Worm (Caenorhabditis elegans) whole organism, midembryonic: ENCODE data around the gene F46C8.8.

Source experiments
- T22C8.4 ChIP-seq: fragments of 200-800 bp; sonication (Bioruptor generic); IDR thresholded peaks from 2 replicates; pipeline ENCODE4 v1.3.6; 2022; ENCODE audit warnings: missing genetic modification characterization, missing compliant biosample characterization
- cog-1 ChIP-seq: sonication (generic microtip); optimal IDR thresholded peaks from 2 replicates; lab custom pipeline; 2016; ENCODE audit warnings: missing genetic modification characterization, missing compliant biosample characterization
- flt-1 ChIP-seq: fragments of 200-800 bp; sonication (Bioruptor generic); IDR thresholded peaks from 2 replicates; pipeline ENCODE4 v1.3.6; 2022; ENCODE audit warnings: missing genetic modification characterization, missing compliant biosample characterization
- klf-2 ChIP-seq: fragments of 200-800 bp; sonication (Bioruptor generic); conservative IDR thresholded peaks from 2 replicates; pipeline ENCODE4 v1.3.6; 2022; ENCODE audit warnings: missing genetic modification reagents, missing genetic modification characterization, missing compliant biosample characterization
- med-1 ChIP-seq: sonication (generic microtip); optimal IDR thresholded peaks from 2 replicates; lab custom pipeline; 2017; ENCODE audit warnings: missing genetic modification characterization, mild to moderate bottlenecking, missing compliant biosample characterization, antibody characterized with exemption, missing genetic modification reagents; ENCODE audit not compliant: insufficient read depth
- ref-1 ChIP-seq: fragments of 200-800 bp; sonication (Bioruptor generic); conservative IDR thresholded peaks from 2 replicates; pipeline ENCODE4 v1.3.6; 2022; ENCODE audit warnings: missing genetic modification reagents, missing genetic modification characterization, missing compliant biosample characterization
- tab-1 ChIP-seq: fragments of 200-800 bp; sonication (Bioruptor generic); IDR thresholded peaks from 2 replicates; pipeline ENCODE4 v1.3.6; 2022; ENCODE audit warnings: missing genetic modification characterization, missing compliant biosample characterization
- ztf-23 ChIP-seq: fragments of 200-800 bp; sonication (Bioruptor generic); IDR thresholded peaks from 2 replicates; pipeline ENCODE4 v1.3.6; 2022; ENCODE audit warnings: missing genetic modification reagents, missing genetic modification characterization, missing compliant biosample characterization
- ztf-29 ChIP-seq: fragments of 200-800 bp; sonication (Bioruptor generic); IDR thresholded peaks from 2 replicates; pipeline ENCODE4 v1.3.6; 2022; ENCODE audit warnings: missing genetic modification reagents, missing genetic modification characterization, missing compliant biosample characterization

Gene F46C8.8

DNA sequence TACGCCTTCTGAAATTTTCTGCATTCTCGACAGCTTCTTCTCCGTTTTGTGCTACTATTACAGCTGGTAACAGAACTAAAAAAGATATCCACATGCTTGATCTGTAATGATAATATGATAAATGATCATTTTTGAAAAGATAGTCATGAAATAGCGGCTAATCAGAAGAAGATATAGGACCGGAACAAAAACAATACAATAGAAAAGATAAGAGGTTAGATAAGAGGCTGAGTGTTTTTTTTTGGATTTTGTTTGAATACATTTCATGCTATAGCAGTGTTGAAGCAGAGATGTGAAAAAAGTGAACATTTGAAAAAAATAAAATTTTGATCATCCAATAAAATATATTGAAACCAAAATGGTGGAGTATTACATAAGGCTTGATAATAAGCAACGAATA, at the start of gene F46C8.8:
Gene F46C8.8, minus strand, starts transcription at position 101 of the 400 bp plus-strand sequence.
- TF ChIP-seq tab-1 (GFP tag; lab: Robert Waterston, UW) (no peak), cog-1 (tag; lab: Kevin White, UChicago) (no peak), ref-1 (GFP tag; lab: Robert Waterston, UW) (no peak), flt-1 (GFP tag; lab: Robert Waterston, UW) (no peak), med-1 (GFP tag; lab: Kevin White, UChicago) (no peak), klf-2 (GFP tag; lab: Robert Waterston, UW) (no peak), ztf-23 (GFP tag; lab: Robert Waterston, UW) (no peak), ztf-29 (no peak), T22C8.4 (GFP tag; lab: Robert Waterston, UW) (no peak)

DNA sequence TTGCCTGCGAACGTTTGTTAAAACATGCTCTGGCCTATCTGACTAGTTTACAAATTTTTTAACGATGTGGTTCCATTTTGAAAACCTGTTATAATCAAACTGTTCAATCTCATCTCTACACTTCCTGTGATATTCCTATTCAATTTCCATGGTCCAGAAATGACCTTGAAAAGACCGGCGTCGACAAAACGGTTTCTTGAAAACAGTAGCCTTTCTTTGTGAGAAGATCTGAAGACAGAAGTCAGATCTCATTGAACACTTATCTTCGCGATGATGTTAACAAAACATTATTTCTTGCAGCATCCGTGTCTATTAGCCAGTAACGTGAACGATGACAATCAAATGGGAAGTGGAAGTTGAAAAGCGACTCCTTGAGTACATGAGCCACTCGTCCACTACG, 42.4 kb upstream of the F46C8.8 start, which contains the start of gene C44E12.1:
Gene C44E12.1, plus strand, starts transcription at position 301 of the 400 bp plus-strand sequence.
- no peak for TF ChIP-seq T22C8.4 (GFP tag; lab: Robert Waterston, UW)
- TF ChIP-seq flt-1 (GFP tag; lab: Robert Waterston, UW) = no peak
- TF ChIP-seq tab-1 (GFP tag; lab: Robert Waterston, UW) = no peak
- no peak for TF ChIP-seq cog-1 (tag; lab: Kevin White, UChicago)
- TF ChIP-seq med-1 (GFP tag; lab: Kevin White, UChicago) = no peak

DNA sequence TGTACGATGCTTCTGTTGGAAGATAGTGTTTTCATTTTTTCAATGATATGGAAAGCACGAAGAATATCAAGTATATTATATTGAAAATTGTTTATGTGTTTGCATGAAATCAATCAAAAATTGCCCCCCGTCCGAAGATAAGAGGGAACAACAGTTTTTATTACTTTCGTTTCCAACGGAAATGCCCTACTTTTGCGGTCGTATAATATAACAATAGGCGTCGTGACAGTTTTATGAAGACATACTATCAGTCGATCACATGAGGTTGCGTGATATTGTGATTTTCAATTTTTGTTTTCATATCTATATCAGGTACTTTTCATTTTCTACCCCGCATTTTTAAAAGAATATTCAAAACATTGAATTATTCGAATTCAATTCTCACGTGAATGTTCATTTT, 41.8 kb upstream of the F46C8.8 start:
- TF ChIP-seq ref-1 (GFP tag; lab: Robert Waterston, UW) (no peak), tab-1 (GFP tag; lab: Robert Waterston, UW) (no peak), cog-1 (tag; lab: Kevin White, UChicago) (no peak), ztf-23 (GFP tag; lab: Robert Waterston, UW) (no peak), T22C8.4 (GFP tag; lab: Robert Waterston, UW) (no peak), flt-1 (GFP tag; lab: Robert Waterston, UW) (no peak), med-1 (GFP tag; lab: Kevin White, UChicago) (no peak), klf-2 (GFP tag; lab: Robert Waterston, UW) (no peak), ztf-29 (no peak)

DNA sequence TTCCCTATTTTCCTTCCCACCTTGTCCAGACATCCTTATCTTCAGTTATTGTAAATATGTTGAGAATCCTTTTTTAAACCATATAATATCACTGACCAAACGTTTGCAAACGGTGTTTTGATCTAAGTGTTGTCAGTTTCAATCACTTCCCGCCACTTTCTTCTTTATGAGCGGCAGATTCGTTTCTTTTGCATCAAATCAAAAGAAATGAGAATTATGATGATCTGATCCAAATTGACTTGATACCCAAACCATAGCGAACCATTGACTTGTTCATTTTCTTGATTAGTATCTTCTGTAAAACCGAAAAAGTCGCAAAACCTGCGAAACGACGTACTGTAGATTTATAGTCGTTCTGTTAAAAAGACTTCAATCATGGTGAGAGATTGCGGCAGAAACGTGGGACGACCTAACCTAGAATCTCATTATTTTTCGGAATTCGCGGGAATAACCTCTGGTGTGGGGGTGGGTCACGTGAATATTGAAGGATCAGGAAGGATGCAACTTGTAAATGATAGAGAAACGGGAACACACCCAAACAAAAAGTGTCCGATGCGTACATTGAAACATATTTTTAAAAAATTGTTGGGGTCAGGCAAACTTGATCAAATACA, 39.8 kb upstream of the F46C8.8 start:
- TF ChIP-seq klf-2 (GFP tag; lab: Robert Waterston, UW) (no peak), ref-1 (GFP tag; lab: Robert Waterston, UW) (no peak), med-1 (GFP tag; lab: Kevin White, UChicago) (no peak), T22C8.4 (GFP tag; lab: Robert Waterston, UW) (no peak), tab-1 (GFP tag; lab: Robert Waterston, UW) (no peak), ztf-23 (GFP tag; lab: Robert Waterston, UW) (no peak), flt-1 (GFP tag; lab: Robert Waterston, UW) (no peak), cog-1 (tag; lab: Kevin White, UChicago) (no peak), ztf-29 (no peak)

DNA sequence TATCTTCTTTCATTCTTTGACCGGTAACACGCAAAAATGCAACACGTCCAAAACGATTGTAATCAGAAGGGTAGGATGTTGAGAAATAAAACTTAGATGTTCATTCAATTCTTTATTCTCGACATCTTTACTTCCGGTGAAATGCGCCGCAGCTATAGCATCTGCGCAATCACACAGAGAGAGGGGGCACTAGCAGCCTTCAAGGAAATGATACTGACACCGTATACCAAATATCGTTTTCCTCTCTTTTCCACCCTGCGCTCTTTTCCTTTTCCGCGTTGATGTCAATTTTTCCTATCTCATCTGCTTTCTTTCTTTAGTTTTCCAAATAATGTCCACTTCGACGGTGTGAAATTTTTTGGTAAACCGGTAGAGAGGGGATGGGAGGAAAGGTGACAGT, 36.5 kb upstream of the F46C8.8 start:
- TF ChIP-seq ztf-23 (GFP tag; lab: Robert Waterston, UW) = no peak
- no peak for TF ChIP-seq med-1 (GFP tag; lab: Kevin White, UChicago)
- TF ChIP-seq ztf-29 = no peak

DNA sequence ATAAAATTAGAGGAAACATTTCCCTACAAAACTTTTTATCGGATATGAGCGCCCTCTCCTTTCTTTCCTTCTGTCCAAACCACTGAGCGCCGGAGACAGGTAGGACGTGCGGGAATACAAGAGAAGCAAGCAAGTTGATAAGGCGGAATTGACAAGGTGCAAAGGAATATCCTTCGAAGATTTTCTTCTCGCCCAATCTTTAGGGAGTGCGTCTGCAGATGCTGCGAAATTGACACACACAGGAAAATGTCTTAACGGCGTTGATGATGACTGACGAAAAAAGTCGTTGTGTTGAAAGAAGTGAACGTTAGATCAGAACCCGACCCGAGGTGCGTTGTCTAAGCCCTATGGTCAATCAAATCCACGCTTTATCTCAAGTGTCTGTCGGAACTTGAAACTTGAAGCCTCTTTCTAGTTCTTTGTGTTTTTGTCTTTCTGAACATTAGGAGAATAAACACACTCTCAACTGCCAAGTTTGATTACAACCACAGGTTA, 33.6 kb upstream of the F46C8.8 start:
- TF ChIP-seq flt-1 (GFP tag; lab: Robert Waterston, UW) (no peak), tab-1 (GFP tag; lab: Robert Waterston, UW) (no peak), T22C8.4 (GFP tag; lab: Robert Waterston, UW) (no peak), klf-2 (GFP tag; lab: Robert Waterston, UW) (no peak), ztf-29 (no peak), cog-1 (tag; lab: Kevin White, UChicago) (no peak), ref-1 (GFP tag; lab: Robert Waterston, UW) (no peak), med-1 (GFP tag; lab: Kevin White, UChicago) (no peak), ztf-23 (GFP tag; lab: Robert Waterston, UW) (no peak)

DNA sequence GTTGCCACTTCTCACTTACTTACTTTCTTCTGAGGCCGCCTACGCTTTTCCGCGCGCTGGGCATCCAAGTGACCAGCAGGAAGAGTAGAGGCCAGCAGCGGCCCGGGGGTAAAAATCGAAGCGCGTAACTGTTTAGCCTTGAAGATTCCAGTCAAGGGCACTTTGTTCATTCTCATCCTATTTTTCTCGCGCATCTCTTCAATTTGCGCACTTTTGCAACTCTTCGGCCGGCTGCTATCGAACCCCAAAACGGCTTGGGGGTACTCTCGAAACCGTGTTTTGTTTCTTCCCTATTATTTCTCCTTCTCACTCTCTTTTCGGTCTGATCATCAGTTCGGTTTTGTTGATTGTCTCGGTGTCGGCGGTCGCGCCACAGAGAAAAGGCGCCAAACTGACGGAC, 32.4 kb upstream of the F46C8.8 start:
- TF ChIP-seq T22C8.4 (GFP tag; lab: Robert Waterston, UW) (no peak), med-1 (GFP tag; lab: Kevin White, UChicago) (no peak), cog-1 (tag; lab: Kevin White, UChicago) (no peak), ztf-29 (no peak)

DNA sequence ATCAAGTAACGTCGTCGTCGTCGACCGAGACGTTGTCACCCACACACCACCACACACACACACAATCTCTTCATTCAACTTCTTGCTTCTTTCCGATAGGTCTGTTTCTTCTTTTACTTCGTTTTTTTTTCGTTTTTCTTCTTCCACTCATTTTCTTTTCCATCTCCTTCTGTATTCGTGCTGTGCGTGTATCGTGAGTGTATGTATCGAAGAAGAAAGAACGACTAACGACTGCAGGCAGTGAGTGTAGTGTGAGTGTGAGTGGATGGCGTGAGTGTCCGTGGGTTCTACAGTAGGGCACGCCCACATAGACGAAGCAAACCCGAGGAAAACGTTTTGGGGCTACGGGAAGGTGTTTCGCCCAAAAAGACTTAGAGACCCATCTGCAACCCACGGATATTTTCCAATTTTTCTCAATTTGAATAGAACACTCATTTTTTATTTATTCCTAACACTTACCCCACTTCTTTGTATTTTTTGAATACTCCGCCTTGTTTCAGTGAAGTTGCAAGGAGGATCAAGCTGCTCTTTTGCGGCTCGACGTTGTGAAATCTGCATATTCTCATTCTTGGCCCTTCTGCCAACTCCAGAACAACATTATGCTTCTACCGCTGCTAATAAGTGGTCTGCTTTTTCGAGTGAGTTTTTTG, 31.5 kb upstream of the F46C8.8 start, which contains the start of gene adt-2:
Gene adt-2, plus strand, starts transcription at position 600 of the 650 bp plus-strand sequence.
- TF ChIP-seq ztf-23 (GFP tag; lab: Robert Waterston, UW) = no peak

DNA sequence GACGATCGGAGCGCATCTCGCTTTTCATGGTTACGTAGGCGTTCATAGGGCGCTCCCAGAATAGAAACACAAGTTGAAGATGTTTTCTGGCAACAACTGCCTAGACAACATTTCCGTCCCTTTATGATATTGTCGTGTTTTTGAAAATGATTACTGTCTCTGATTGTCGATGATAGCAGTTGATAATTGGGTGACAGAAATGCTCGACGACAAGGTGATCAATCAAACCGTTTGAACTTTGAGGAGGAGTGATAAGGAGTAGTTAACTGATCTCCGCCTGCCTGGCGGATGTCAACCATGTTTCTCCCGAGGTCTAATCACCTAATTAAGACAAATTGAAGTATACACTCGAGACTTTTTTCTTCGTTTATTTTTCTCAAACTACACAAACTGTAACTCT, 29.7 kb upstream of the F46C8.8 start:
- TF ChIP-seq cog-1 (tag; lab: Kevin White, UChicago) (no peak), klf-2 (GFP tag; lab: Robert Waterston, UW) (no peak), ref-1 (GFP tag; lab: Robert Waterston, UW) (no peak), T22C8.4 (GFP tag; lab: Robert Waterston, UW) (no peak), ztf-29 (no peak)

DNA sequence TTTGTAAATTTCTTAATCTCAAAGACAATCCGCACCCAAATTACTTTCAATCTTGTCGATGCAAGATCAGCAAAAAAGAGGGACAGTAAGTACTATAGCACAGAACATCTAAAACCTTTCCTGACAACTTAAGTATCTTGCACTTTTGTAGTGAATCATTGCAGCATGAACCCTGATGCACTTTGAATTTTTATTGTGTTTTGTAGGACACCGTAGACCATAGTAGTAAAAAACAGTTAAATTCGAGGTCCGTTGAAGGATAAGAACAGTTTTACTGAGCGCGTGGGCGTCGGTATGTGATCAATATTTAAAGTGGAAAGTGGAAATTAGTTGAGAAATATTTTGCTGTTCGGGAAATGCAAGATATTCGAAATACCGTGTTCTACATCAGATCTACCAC, 28.0 kb upstream of the F46C8.8 start:
- TF ChIP-seq ref-1 (GFP tag; lab: Robert Waterston, UW) (no peak), cog-1 (tag; lab: Kevin White, UChicago) (no peak), flt-1 (GFP tag; lab: Robert Waterston, UW) (no peak), klf-2 (GFP tag; lab: Robert Waterston, UW) (no peak), T22C8.4 (GFP tag; lab: Robert Waterston, UW) (no peak), ztf-29 (no peak), tab-1 (GFP tag; lab: Robert Waterston, UW) (no peak), ztf-23 (GFP tag; lab: Robert Waterston, UW) (no peak), med-1 (GFP tag; lab: Kevin White, UChicago) (no peak)
